Worm (Caenorhabditis elegans): ENCODE results near the gene Y75D11A.3.

ce11 chrX:1737606-1738005 is 8.4 kb downstream of the Y75D11A.3 start, which contains the start of gene F07G6.10:
- TF ChIP-seq ceh-24 (tag; optimal IDR thresholded peaks at IDR 0.05) (no peak), nhr-11 (tag; optimal IDR thresholded peaks at IDR 0.05) (no peak), lim-6 (tag; optimal IDR thresholded peaks at IDR 0.05) (no peak), ama-1 (optimal IDR thresholded peaks at IDR 0.05) (no peak)

Measured in whole organism, late embryonic.